Worm (Caenorhabditis elegans) whole organism, L4 larva: ENCODE measurements around the gene Y17G7B.17.

ENCODE experiments used
- D1046.2 ChIP-seq: fragments of 200-800 bp; sonication (Bioruptor generic); IDR thresholded peaks from 2 replicates; pipeline ENCODE4 v1.3.6; 2022; ENCODE audit warnings: missing genetic modification characterization, missing compliant biosample characterization
- F10B5.3 ChIP-seq: sonication (generic microtip); optimal IDR thresholded peaks from 2 replicates; lab custom pipeline; 2016; ENCODE audit warnings: mild to moderate bottlenecking, missing genetic modification characterization, missing compliant biosample characterization
- T26A8.4 ChIP-seq: fragments of 200-800 bp; sonication (Bioruptor generic); IDR thresholded peaks from 2 replicates; pipeline ENCODE4 v1.3.6; 2022; ENCODE audit warnings: missing genetic modification characterization, missing compliant biosample characterization
- Y105C5A.15 ChIP-seq: fragments of 200-800 bp; sonication (Bioruptor generic); IDR thresholded peaks from 2 replicates; pipeline ENCODE4 v1.3.6; 2022; ENCODE audit warnings: missing genetic modification characterization, missing compliant biosample characterization
- ZK337.2 ChIP-seq: fragments of 200-800 bp; sonication (Bioruptor generic); IDR thresholded peaks from 2 replicates; pipeline ENCODE4 v1.3.6; 2022; ENCODE audit warnings: missing genetic modification reagents, missing genetic modification characterization, missing compliant biosample characterization
- aha-1 ChIP-seq: fragments of 150-350 bp; peaks from one replicate; lab custom pipeline; 2014; ENCODE audit warnings: missing biosample characterization, missing genetic modification characterization
- ama-1 ChIP-seq: fragments of 150-350 bp; optimal IDR thresholded peaks from 2 replicates; lab custom pipeline; 2014; ENCODE audit warnings: inconsistent platforms, mixed read lengths
- ceh-28 ChIP-seq: fragments of 150-350 bp; optimal IDR thresholded peaks from 2 replicates; lab custom pipeline; 2014; ENCODE audit warnings: missing biosample characterization, missing genetic modification reagents, missing genetic modification characterization
- daf-12 ChIP-seq: fragments of 150-350 bp; optimal IDR thresholded peaks from 2 replicates; lab custom pipeline; 2014; ENCODE audit warnings: missing biosample characterization, missing genetic modification reagents, missing genetic modification characterization
- daf-16 ChIP-seq, 3 experiments: sonication (generic microtip); optimal IDR thresholded peaks; 2 replicates each; lab custom pipeline; 2016 to 2017; ENCODE audit warnings: missing genetic modification characterization in 3 of 3, missing genetic modification reagents in 3 of 3, mild to moderate bottlenecking in 2 of 3, missing compliant biosample characterization in 2 of 3, missing biosample characterization in 1 of 3, moderate library complexity in 1 of 3
- dmd-9 ChIP-seq: fragments of 200-800 bp; sonication (Bioruptor generic); IDR thresholded peaks from 2 replicates; pipeline ENCODE4 v1.3.6; 2022; ENCODE audit warnings: missing genetic modification reagents, missing genetic modification characterization, missing compliant biosample characterization
- dpl-1 ChIP-seq: fragments of 150-350 bp; optimal IDR thresholded peaks from 2 replicates; lab custom pipeline; 2014; ENCODE audit warnings: missing biosample characterization, missing genetic modification reagents, missing genetic modification characterization
- duxl-1 ChIP-seq: sonication (generic microtip); optimal IDR thresholded peaks from 2 replicates; lab custom pipeline; 2016; ENCODE audit warnings: mild to moderate bottlenecking, missing genetic modification characterization, moderate library complexity, missing compliant biosample characterization; ENCODE audit not compliant: poor library complexity
- egl-27 ChIP-seq: sonication (generic microtip); optimal IDR thresholded peaks from 3 replicates; lab custom pipeline; 2017; ENCODE audit warnings: missing biosample characterization, missing genetic modification reagents, missing genetic modification characterization
- egl-43 ChIP-seq: fragments of 200-800 bp; sonication (Bioruptor generic); IDR thresholded peaks from 2 replicates; pipeline ENCODE4 v1.3.6; 2022; ENCODE audit warnings: missing genetic modification reagents, missing genetic modification characterization, missing compliant biosample characterization
- fos-1 ChIP-seq: fragments of 150-350 bp; optimal IDR thresholded peaks from 2 replicates; lab custom pipeline; 2014; ENCODE audit warnings: missing biosample characterization, missing genetic modification characterization
- hlh-11 ChIP-seq: fragments of 200-800 bp; sonication (Bioruptor generic); optimal IDR thresholded peaks from 2 replicates; lab custom pipeline; 2018; ENCODE audit warnings: mild to moderate bottlenecking, missing genetic modification characterization, missing compliant biosample characterization
- jun-1 ChIP-seq: fragments of 150-350 bp; optimal IDR thresholded peaks from 2 replicates; lab custom pipeline; 2014; ENCODE audit warnings: missing biosample characterization, missing genetic modification reagents, missing genetic modification characterization
- lim-7 ChIP-seq: fragments of 200-800 bp; sonication (Bioruptor generic); IDR thresholded peaks from 2 replicates; pipeline ENCODE4 v1.3.6; 2022; ENCODE audit warnings: missing genetic modification characterization, missing compliant biosample characterization
- lin-1 ChIP-seq: fragments of 200-800 bp; sonication (Bioruptor generic); IDR thresholded peaks from 2 replicates; pipeline ENCODE4 v1.3.6; 2022; ENCODE audit warnings: missing genetic modification reagents, missing genetic modification characterization, missing compliant biosample characterization
- lin-13 ChIP-seq: fragments of 150-350 bp; optimal IDR thresholded peaks from 2 replicates; lab custom pipeline; 2014; ENCODE audit warnings: missing biosample characterization, missing genetic modification reagents, missing genetic modification characterization
- lin-38 ChIP-seq: fragments of 200-800 bp; sonication (Bioruptor generic); IDR thresholded peaks from 2 replicates; pipeline ENCODE4 v1.3.6; 2022; ENCODE audit warnings: missing genetic modification reagents, missing genetic modification characterization, missing compliant biosample characterization
- lin-39 ChIP-seq: fragments of 150-350 bp; optimal IDR thresholded peaks from 2 replicates; lab custom pipeline; 2014; ENCODE audit warnings: missing biosample characterization, missing genetic modification reagents, missing genetic modification characterization
- lsy-2 ChIP-seq, 2 experiments: fragments of 150-350 bp in 1 of 2; sonication (generic microtip) in 1 of 2; optimal IDR thresholded peaks; 2 replicates each; lab custom pipeline; 2014 to 2017; ENCODE audit warnings: missing biosample characterization in 2 of 2, missing genetic modification characterization in 2 of 2
- madf-9 ChIP-seq: fragments of 200-800 bp; sonication (Bioruptor generic); conservative IDR thresholded peaks from 2 replicates; pipeline ENCODE4 v1.3.6; 2022; ENCODE audit warnings: missing genetic modification reagents, missing genetic modification characterization, missing compliant biosample characterization
- mxl-2 ChIP-seq: fragments of 200-800 bp; sonication (Bioruptor generic); conservative IDR thresholded peaks from 2 replicates; pipeline ENCODE4 v1.3.6; 2022; ENCODE audit warnings: missing genetic modification reagents, missing genetic modification characterization, missing compliant biosample characterization
- mxl-3 ChIP-seq: fragments of 200-800 bp; sonication (Bioruptor generic); optimal IDR thresholded peaks from 2 replicates; lab custom pipeline; 2018; ENCODE audit warnings: mild to moderate bottlenecking, missing genetic modification characterization, missing compliant biosample characterization
- nhr-10 ChIP-seq: fragments of 150-350 bp; optimal IDR thresholded peaks from 2 replicates; lab custom pipeline; 2014; ENCODE audit warnings: missing biosample characterization, missing genetic modification characterization
- nhr-25 ChIP-seq: sonication (generic microtip); optimal IDR thresholded peaks from 2 replicates; lab custom pipeline; 2017; ENCODE audit warnings: missing genetic modification characterization, mild to moderate bottlenecking, missing compliant biosample characterization, antibody characterized with exemption, moderate library complexity, borderline replicate concordance; ENCODE audit not compliant: insufficient read depth
- nhr-28 ChIP-seq: fragments of 150-350 bp; optimal IDR thresholded peaks from 2 replicates; lab custom pipeline; 2014; ENCODE audit warnings: missing biosample characterization, missing genetic modification characterization
- pha-4 ChIP-seq, 2 experiments: fragments of 150-350 bp in 1 of 2; fragments of 200-800 bp in 1 of 2; sonication (Bioruptor generic) in 1 of 2; IDR thresholded peaks in 1 of 2; optimal IDR thresholded peaks in 1 of 2; 2 replicates each; pipeline versions ENCODE4 v1.3.6 to Lab custom; 2014 to 2022; ENCODE audit warnings: missing genetic modification characterization in 2 of 2, missing genetic modification reagents in 2 of 2, missing biosample characterization in 1 of 2, missing compliant biosample characterization in 1 of 2
- php-3 ChIP-seq: fragments of 200-800 bp; sonication (Bioruptor generic); IDR thresholded peaks from 2 replicates; pipeline ENCODE4 v1.3.6; 2022; ENCODE audit warnings: missing genetic modification reagents, missing genetic modification characterization, missing compliant biosample characterization
- pqm-1 ChIP-seq: sonication (generic microtip); optimal IDR thresholded peaks from 2 replicates; lab custom pipeline; 2017; ENCODE audit warnings: missing biosample characterization, missing genetic modification characterization
- rbr-2 ChIP-seq: sonication (generic microtip); optimal IDR thresholded peaks from 2 replicates; lab custom pipeline; 2016; ENCODE audit warnings: missing genotype, missing genetic modification characterization, missing compliant biosample characterization
- sdz-12 ChIP-seq: fragments of 200-800 bp; sonication (Bioruptor generic); optimal IDR thresholded peaks from 2 replicates; lab custom pipeline; 2018; ENCODE audit warnings: mild to moderate bottlenecking, missing genetic modification characterization, missing compliant biosample characterization
- snpc-1.2 ChIP-seq: fragments of 200-800 bp; sonication (Bioruptor generic); IDR thresholded peaks from 2 replicates; pipeline ENCODE4 v1.3.6; 2022; ENCODE audit warnings: missing genetic modification reagents, missing genetic modification characterization, missing compliant biosample characterization
- spr-3 ChIP-seq: fragments of 200-800 bp; sonication (Bioruptor generic); optimal IDR thresholded peaks from 2 replicates; lab custom pipeline; 2018; ENCODE audit warnings: mild to moderate bottlenecking, missing genetic modification characterization, missing compliant biosample characterization
- tra-1 ChIP-seq: fragments of 200-800 bp; sonication (Bioruptor generic); IDR thresholded peaks from 2 replicates; pipeline ENCODE4 v1.3.6; 2022; ENCODE audit warnings: missing genetic modification reagents, missing genetic modification characterization, missing compliant biosample characterization
- unc-39 ChIP-seq: sonication (generic microtip); optimal IDR thresholded peaks from 2 replicates; lab custom pipeline; 2017; ENCODE audit warnings: missing biosample characterization, missing genetic modification characterization
- unc-62 ChIP-seq, 3 experiments: fragments of 150-350 bp in 1 of 3; sonication (generic microtip); optimal IDR thresholded peaks in 2 of 3; peaks in 1 of 3; 1 replicate in 1 of 3; 2 replicates in 2 of 3; lab custom pipeline; 2014 to 2017; ENCODE audit warnings: missing biosample characterization in 3 of 3, missing genetic modification characterization in 3 of 3, missing genetic modification reagents in 3 of 3, missing genotype in 1 of 3
- zip-11 ChIP-seq: fragments of 200-800 bp; sonication (Bioruptor generic); IDR thresholded peaks from 2 replicates; pipeline ENCODE4 v1.3.6; 2022; ENCODE audit warnings: missing genetic modification characterization, missing compliant biosample characterization
- zip-2 ChIP-seq: fragments of 150-350 bp; optimal IDR thresholded peaks from 2 replicates; lab custom pipeline; 2014; ENCODE audit warnings: missing biosample characterization, missing genetic modification characterization

The Y17G7B.17 gene

DNA sequence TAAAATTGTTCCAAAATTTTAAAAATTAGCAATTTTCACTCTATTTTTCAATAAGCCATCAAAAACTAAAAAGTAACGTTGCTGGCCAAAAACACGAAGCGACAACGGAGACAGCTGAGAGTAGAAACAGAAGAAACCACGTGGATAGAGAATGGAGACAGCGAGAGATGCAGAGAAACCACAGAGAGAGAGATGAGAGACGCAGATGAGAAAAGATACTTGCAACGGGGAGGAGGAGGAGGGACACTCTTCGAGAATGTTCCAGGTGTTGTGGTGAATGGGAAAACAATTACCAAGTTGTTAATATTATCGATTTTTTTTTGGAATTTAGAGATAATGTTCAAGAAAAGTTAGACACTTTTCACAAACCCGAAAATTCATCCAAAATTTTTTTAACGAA lies 2.6 kb upstream of the Y17G7B.17 start (continued):
- TF ChIP-seq lin-1 (GFP tag; lab: Robert Waterston, UW) = 0 out of 2 replicates have a peak, but pooled peaks have one; percentile 30
- no peak for TF ChIP-seq mxl-2
- TF ChIP-seq D1046.2 (GFP tag; lab: Robert Waterston, UW) = 0 out of 2 replicates have a peak, but pooled peaks have one; percentile 35
- TF ChIP-seq zip-2 (tag; lab: Kevin White, UChicago) = peak; percentile 84
- peak; percentile 79 for TF ChIP-seq pha-4 (GFP tag; IDR thresholded peaks at IDR 0.05; lab: Robert Waterston, UW)
- TF ChIP-seq pha-4 (tag; optimal IDR thresholded peaks at IDR 0.05; lab: Kevin White, UChicago) = peak; percentile 86
- no peak for TF ChIP-seq madf-9 (GFP tag; lab: Robert Waterston, UW)

DNA sequence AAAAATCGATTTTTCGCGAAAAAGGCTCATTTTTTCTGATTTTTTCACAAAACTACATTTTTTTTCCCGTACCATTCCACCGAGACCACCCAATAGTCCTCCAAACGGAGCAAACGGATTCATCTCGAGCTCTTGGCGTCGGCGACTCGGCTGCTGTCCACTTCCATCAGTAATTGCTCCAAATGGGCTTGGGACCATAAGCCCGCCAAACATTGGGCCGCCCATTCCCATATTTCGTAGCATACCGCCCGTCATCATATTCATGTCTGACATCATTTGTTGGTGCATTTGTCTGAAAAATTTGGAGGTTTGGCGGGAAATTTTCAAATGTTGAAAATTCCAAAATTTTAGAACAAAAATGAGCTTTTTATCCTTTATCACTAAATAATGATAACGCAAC lies 1.1 kb downstream of the Y17G7B.17 start:
- 0 out of 2 replicates have a peak, but pooled peaks have one; percentile 21 for TF ChIP-seq dmd-9
- 0 out of 2 replicates have a peak, but pooled peaks have one; percentile 30 for TF ChIP-seq egl-43 (GFP tag; lab: Robert Waterston, UW)
- no peak for TF ChIP-seq lin-38
- TF ChIP-seq unc-62 (GFP tag; optimal IDR thresholded peaks at IDR 0.05 in 1 of 2; lab: Kevin White, UChicago) = peak in 1 of 2 experiments; percentile 73
- TF ChIP-seq unc-62 (tag; optimal IDR thresholded peaks at IDR 0.05; lab: Kevin White, UChicago) = no peak
- TF ChIP-seq nhr-28 (tag; lab: Kevin White, UChicago) = no peak
- TF ChIP-seq F10B5.3 (tag; lab: Kevin White, UChicago) = no peak
- no peak for TF ChIP-seq daf-12 (tag; lab: Kevin White, UChicago)
- peak; percentile 60; the same call in 1 of the 2 replicates for TF ChIP-seq lim-7 (GFP tag; lab: Robert Waterston, UW)
- TF ChIP-seq snpc-1.2 (GFP tag; lab: Robert Waterston, UW) = peak; percentile 17; the same call in 1 of the 2 replicates
- no peak for TF ChIP-seq dpl-1 (GFP tag; lab: Kevin White, UChicago)
- TF ChIP-seq ama-1 (lab: Kevin White, UChicago) = no peak
- TF ChIP-seq lsy-2 (tag; optimal IDR thresholded peaks at IDR 0.05; lab: Kevin White, UChicago) = no peak
- no peak for TF ChIP-seq daf-16 (GFP tag; optimal IDR thresholded peaks at IDR 0.05; lab: Kevin White, UChicago)
- no peak for TF ChIP-seq daf-16 (tag; optimal IDR thresholded peaks at IDR 0.05; lab: Kevin White, UChicago)
- peak; percentile 67 for TF ChIP-seq sdz-12 (GFP tag; lab: Kevin White, UChicago)

DNA sequence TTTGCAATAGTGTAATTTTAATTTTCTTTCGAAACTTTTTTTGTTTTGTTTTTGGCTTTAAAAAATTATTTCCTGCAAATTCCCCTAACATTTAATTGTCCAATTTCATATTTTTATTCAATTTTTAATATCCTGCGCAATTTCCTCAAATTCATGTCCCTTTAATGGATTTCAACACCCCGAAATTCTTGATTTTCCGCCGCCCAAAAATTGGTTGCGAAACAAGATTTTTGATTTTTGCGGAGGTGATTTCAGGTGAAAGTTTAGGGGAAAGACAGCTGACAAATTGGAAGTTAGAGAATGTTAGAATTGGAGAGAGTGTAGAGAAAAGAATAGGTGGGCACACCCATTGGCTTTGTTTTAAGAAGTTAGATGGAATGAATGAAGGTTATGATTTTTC lies 4.8 kb downstream of the Y17G7B.17 start:
- TF ChIP-seq aha-1 (peak; percentile 70), lin-13 (no peak), nhr-25 (tag; lab: Kevin White, UChicago) (no peak), spr-3 (no peak), unc-39 (tag; lab: Kevin White, UChicago) (no peak)

DNA sequence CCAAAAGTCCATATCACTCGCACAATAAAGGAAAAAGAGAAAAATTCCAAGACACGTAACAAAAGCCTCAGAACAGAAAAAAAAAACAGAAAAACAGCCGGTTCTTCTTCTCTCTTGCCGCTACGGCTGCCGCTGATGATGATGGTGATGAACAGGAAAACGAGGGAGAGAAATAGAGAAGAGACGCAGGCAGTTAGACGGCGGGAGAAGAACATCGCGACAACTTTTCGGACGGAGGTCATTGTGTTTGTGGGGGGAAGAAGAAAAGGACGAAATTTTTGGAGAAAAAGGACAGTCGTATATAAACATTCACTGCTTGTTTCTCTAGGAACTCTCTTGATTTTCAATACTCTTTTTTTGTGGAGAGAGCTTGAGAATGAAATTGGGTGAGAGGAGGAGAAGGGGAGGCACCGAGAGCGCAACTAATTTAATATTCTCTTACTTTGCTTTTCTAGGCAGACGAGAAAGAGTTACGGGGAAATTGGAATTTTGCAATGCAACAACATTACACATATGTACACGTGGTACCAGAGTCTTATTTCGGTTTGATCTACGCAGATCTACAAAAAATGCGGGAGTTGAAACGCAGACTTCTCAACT lies 10.1 kb downstream of the Y17G7B.17 start:
- TF ChIP-seq duxl-1 (tag; lab: Kevin White, UChicago) = no peak
- TF ChIP-seq dmd-9 = no peak
- TF ChIP-seq aha-1 = peak; percentile 86
- TF ChIP-seq snpc-1.2 (GFP tag; lab: Robert Waterston, UW) = no peak
- no peak for TF ChIP-seq mxl-3 (GFP tag; lab: Kevin White, UChicago)
- TF ChIP-seq lin-38 = peak; percentile 41
- peak; percentile 58 for TF ChIP-seq rbr-2
- no peak for TF ChIP-seq lin-39 (tag; lab: Kevin White, UChicago)
- no peak for TF ChIP-seq ZK337.2 (GFP tag; lab: Robert Waterston, UW)
- TF ChIP-seq pqm-1 = peak; percentile 29
- no peak for TF ChIP-seq zip-11 (GFP tag; lab: Robert Waterston, UW)
- TF ChIP-seq php-3 = no peak
- TF ChIP-seq fos-1 (tag; lab: Kevin White, UChicago) = no peak
- 0 out of 2 replicates have a peak, but pooled peaks have one; percentile 50 for TF ChIP-seq tra-1 (GFP tag; lab: Robert Waterston, UW)
- TF ChIP-seq egl-27 = no peak
- no peak for TF ChIP-seq Y105C5A.15 (GFP tag; lab: Robert Waterston, UW)
- no peak for TF ChIP-seq jun-1
- TF ChIP-seq daf-16 (GFP tag; optimal IDR thresholded peaks at IDR 0.05; lab: Kevin White, UChicago) = no peak
- peak; percentile 84 for TF ChIP-seq daf-16 (tag; optimal IDR thresholded peaks at IDR 0.05; lab: Kevin White, UChicago)
- no peak for TF ChIP-seq nhr-10
- no peak for TF ChIP-seq sdz-12 (GFP tag; lab: Kevin White, UChicago)
- no peak for TF ChIP-seq ceh-28 (tag; lab: Kevin White, UChicago)
- peak; percentile 46; the same call in 1 of the 2 replicates for TF ChIP-seq pha-4 (GFP tag; IDR thresholded peaks at IDR 0.05; lab: Robert Waterston, UW)
- no peak for TF ChIP-seq pha-4 (tag; optimal IDR thresholded peaks at IDR 0.05; lab: Kevin White, UChicago)
- no peak for TF ChIP-seq T26A8.4
- TF ChIP-seq hlh-11 (tag; lab: Kevin White, UChicago) = peak; percentile 88
- TF ChIP-seq spr-3 = no peak
